Worm (Caenorhabditis elegans) whole organism, L2 larva: ENCODE measurements around the gene crn-4.

Experiments used
- blmp-1 ChIP-seq: sonication (generic microtip); optimal IDR thresholded peaks from 2 replicates; lab custom pipeline; 2017; ENCODE audit warnings: missing genetic modification characterization, mild to moderate bottlenecking, missing compliant biosample characterization, antibody characterized with exemption, moderate library complexity; ENCODE audit not compliant: insufficient read depth
- elt-3 ChIP-seq: sonication (generic microtip); optimal IDR thresholded peaks from 2 replicates; lab custom pipeline; 2017; ENCODE audit warnings: missing biosample characterization, missing genetic modification characterization
- mab-5 ChIP-seq: fragments of 150-350 bp; optimal IDR thresholded peaks from 2 replicates; lab custom pipeline; 2014; ENCODE audit warnings: missing biosample characterization, missing genetic modification characterization
- mdl-1 ChIP-seq, 2 experiments: fragments of 150-350 bp in 1 of 2; sonication (generic microtip) in 1 of 2; optimal IDR thresholded peaks; 2 replicates each; lab custom pipeline; 2017; ENCODE audit warnings: missing biosample characterization in 2 of 2, missing genetic modification characterization in 2 of 2
- nhr-11 ChIP-seq: fragments of 150-350 bp; optimal IDR thresholded peaks from 2 replicates; lab custom pipeline; 2014; ENCODE audit warnings: missing biosample characterization, missing genetic modification characterization
- nhr-12 ChIP-seq: fragments of 150-350 bp; optimal IDR thresholded peaks from 2 replicates; lab custom pipeline; 2014; ENCODE audit warnings: missing biosample characterization, missing genetic modification characterization
- nhr-237 ChIP-seq: fragments of 150-350 bp; optimal IDR thresholded peaks from 2 replicates; lab custom pipeline; 2014; ENCODE audit warnings: missing biosample characterization, missing genetic modification characterization
- nhr-77 ChIP-seq: fragments of 150-350 bp; optimal IDR thresholded peaks from 2 replicates; lab custom pipeline; 2014; ENCODE audit warnings: missing biosample characterization, missing genetic modification characterization
- peb-1 ChIP-seq: fragments of 150-350 bp; optimal IDR thresholded peaks from 2 replicates; lab custom pipeline; 2014; ENCODE audit warnings: missing biosample characterization, missing genetic modification characterization
- skn-1 ChIP-seq: sonication (generic microtip); optimal IDR thresholded peaks from 2 replicates; lab custom pipeline; 2017; ENCODE audit warnings: missing biosample characterization, missing genetic modification characterization
- snpc-4 ChIP-seq: fragments of 150-350 bp; optimal IDR thresholded peaks from 2 replicates; lab custom pipeline; 2014; ENCODE audit warnings: missing biosample characterization, missing genetic modification characterization
- unc-62 ChIP-seq: fragments of 150-350 bp; optimal IDR thresholded peaks from 2 replicates; lab custom pipeline; 2014; ENCODE audit warnings: missing biosample characterization, missing genetic modification reagents, missing genetic modification characterization
- zag-1 ChIP-seq: fragments of 150-350 bp; optimal IDR thresholded peaks from 2 replicates; lab custom pipeline; 2014; ENCODE audit warnings: missing biosample characterization, missing genetic modification characterization
- ztf-1 ChIP-seq: fragments of 200-800 bp; sonication (Bioruptor generic); conservative IDR thresholded peaks from 2 replicates; pipeline ENCODE4 v1.3.6; 2022; ENCODE audit warnings: missing genetic modification characterization, missing compliant biosample characterization

DNA sequence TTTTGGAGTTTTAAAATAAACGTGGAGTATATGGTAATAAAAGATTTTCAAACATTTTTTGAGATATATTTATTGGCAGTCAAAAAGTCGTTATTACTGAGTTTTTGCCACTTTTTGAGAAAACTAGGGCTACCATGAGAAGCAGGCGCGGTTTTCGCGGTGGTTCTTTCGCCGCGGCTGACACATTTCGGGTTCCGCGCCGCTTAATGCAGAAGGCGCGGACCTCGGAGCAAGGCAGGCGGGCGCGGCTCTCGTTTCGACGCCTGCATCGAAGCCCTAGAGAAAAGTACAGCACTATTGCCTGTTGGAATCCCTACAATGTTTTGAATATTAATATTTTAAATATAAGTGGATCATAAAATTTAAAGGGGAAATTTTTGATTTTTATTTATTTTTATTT, 38.4 kb downstream of the crn-4 start:
- TF ChIP-seq skn-1 (tag; lab: Kevin White, UChicago) (no peak), nhr-237 (tag; lab: Kevin White, UChicago) (no peak), nhr-11 (tag; lab: Kevin White, UChicago) (no peak), mab-5 (tag; lab: Kevin White, UChicago) (no peak), mdl-1 (tag; optimal IDR thresholded peaks at IDR 0.05; lab: Kevin White, UChicago) (no peak), unc-62 (GFP tag; lab: Kevin White, UChicago) (no peak), elt-3 (tag; lab: Kevin White, UChicago) (no peak), zag-1 (tag; lab: Kevin White, UChicago) (no peak), snpc-4 (tag; lab: Kevin White, UChicago) (peak; percentile 49), blmp-1 (tag; lab: Kevin White, UChicago) (no peak), nhr-12 (no peak), nhr-77 (tag; lab: Kevin White, UChicago) (no peak), peb-1 (tag; lab: Kevin White, UChicago) (no peak), ztf-1 (GFP tag; lab: Robert Waterston, UW) (no peak)
